Worm (Caenorhabditis elegans): ENCODE data around the gene tba-4.
"Not testable (repeated sequence)": the region's sequence is repeated elsewhere in the genome, so short reads cannot be mapped to it uniquely, and the experiment has no call there.

Gene tba-4

ce11 chrII:10930678-10931650, 12.5 kb downstream of the tba-4 start:
- TF ChIP-seq tbx-2 (tag; optimal IDR thresholded peaks at IDR 0.05) (no peak), nhr-11 (tag; optimal IDR thresholded peaks at IDR 0.05) (no peak), snpc-4 (tag; optimal IDR thresholded peaks at IDR 0.05) (no peak), nhr-43 (tag; optimal IDR thresholded peaks at IDR 0.05; ENCODE audit: poor library complexity, severe bottlenecking) (peak; percentile 62), ztf-11 (tag; optimal IDR thresholded peaks at IDR 0.05) (no peak), jun-1 (tag; optimal IDR thresholded peaks at IDR 0.05) (no peak), lsy-12 (tag; optimal IDR thresholded peaks at IDR 0.05) (peak; percentile 13), nhr-77 (tag; optimal IDR thresholded peaks at IDR 0.05) (no peak), pha-4 (tag; optimal IDR thresholded peaks at IDR 0.05) (no peak), ceh-82 (tag; optimal IDR thresholded peaks at IDR 0.05) (no peak)

- TF ChIP-seq unc-62 (GFP tag; optimal IDR thresholded peaks at IDR 0.05) (no peak), pha-4 (tag; optimal IDR thresholded peaks at IDR 0.05) (no peak), snpc-4 (tag; optimal IDR thresholded peaks at IDR 0.05) (no peak), lsy-12 (tag; optimal IDR thresholded peaks at IDR 0.05) (no peak), ceh-82 (tag; optimal IDR thresholded peaks at IDR 0.05) (no peak), pqm-1 (tag; optimal IDR thresholded peaks at IDR 0.05) (no peak), nhr-77 (tag; optimal IDR thresholded peaks at IDR 0.05) (no peak), elt-1 (tag; optimal IDR thresholded peaks at IDR 0.05) (no peak)
These were observed 13.8 kb downstream of the tba-4 start for ce11 chrII:10932305-10932704.

ce11 chrII:10933948-10934722, 15.6 kb downstream of the tba-4 start:
- TF ChIP-seq skn-1 (tag; optimal IDR thresholded peaks at IDR 0.05) (no peak), nhr-43 (tag; optimal IDR thresholded peaks at IDR 0.05; ENCODE audit: poor library complexity, severe bottlenecking) (no peak), nhr-11 (tag; optimal IDR thresholded peaks at IDR 0.05) (no peak), lin-15B (tag; optimal IDR thresholded peaks at IDR 0.05) (no peak), egl-27 (tag; optimal IDR thresholded peaks at IDR 0.05) (no peak), fos-1 (tag; optimal IDR thresholded peaks at IDR 0.05) (no peak), nhr-25 (tag; optimal IDR thresholded peaks at IDR 0.05) (no peak), nhr-237 (tag; optimal IDR thresholded peaks at IDR 0.05) (no peak), ZK546.5 (tag; optimal IDR thresholded peaks at IDR 0.05) (no peak), ztf-11 (tag; optimal IDR thresholded peaks at IDR 0.05) (no peak)

ce11 chrII:10934786-10935185, 16.3 kb downstream of the tba-4 start, which contains the start of gene R03D7.2:
Gene R03D7.2, minus strand, starts transcription at chrII:10935184.
- TF ChIP-seq snpc-4 (tag; optimal IDR thresholded peaks at IDR 0.05) (no peak), egl-27 (tag; optimal IDR thresholded peaks at IDR 0.05) (no peak), daf-12 (tag; optimal IDR thresholded peaks at IDR 0.05) (no peak), nhr-76 (tag; optimal IDR thresholded peaks at IDR 0.05) (no peak), hmg-11 (tag; optimal IDR thresholded peaks at IDR 0.05) (no peak), aly-2 (tag; optimal IDR thresholded peaks at IDR 0.05) (no peak), nhr-77 (tag; optimal IDR thresholded peaks at IDR 0.05) (no peak), nhr-23 (tag; optimal IDR thresholded peaks at IDR 0.05) (no peak), pha-4 (tag; optimal IDR thresholded peaks at IDR 0.05) (no peak), elt-1 (tag; optimal IDR thresholded peaks at IDR 0.05) (no peak)

ce11 chrII:10935336-10935735, 16.8 kb downstream of the tba-4 start:
- TF ChIP-seq tbx-2 (tag; optimal IDR thresholded peaks at IDR 0.05), result no peak
- TF ChIP-seq unc-39 (tag; optimal IDR thresholded peaks at IDR 0.05), result no peak

DNA sequence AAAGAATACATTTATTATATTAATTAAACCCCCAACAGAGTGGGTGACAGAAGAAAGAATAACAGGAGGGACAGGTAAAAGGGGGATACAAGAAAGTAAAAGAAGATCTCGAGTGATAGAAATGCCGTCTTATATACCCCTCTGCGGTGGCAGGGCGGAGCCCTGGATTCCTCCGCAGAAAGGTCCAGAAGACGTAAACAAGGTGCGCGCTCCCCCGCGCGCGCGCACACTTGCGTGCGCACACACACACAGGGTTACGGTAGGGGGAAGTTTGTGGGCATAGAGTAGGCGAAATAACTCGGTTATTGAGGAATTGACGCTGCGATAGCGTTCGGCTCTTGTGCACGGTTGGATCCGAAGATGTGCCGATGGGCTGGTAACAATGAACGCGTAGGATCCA, 23.4 kb downstream of the tba-4 start, which contains the start of gene R03D7.15:
R03D7.15 (plus strand) TSS at position 299 of the 400 bp plus-strand sequence.
- TF ChIP-seq ama-1 (optimal IDR thresholded peaks at IDR 0.05); nhr-23 (tag; optimal IDR thresholded peaks at IDR 0.05); nhr-25 (tag; optimal IDR thresholded peaks at IDR 0.05): not testable (repeated sequence)

Measured in whole organism, L3 larva.